Worm (Caenorhabditis elegans) whole organism, young adult: ENCODE data around the gene R03G8.1.

Experiments
- B0261.1 ChIP-seq: sonication (generic microtip); optimal IDR thresholded peaks from 2 replicates; lab custom pipeline; 2016; ENCODE audit warnings: mild to moderate bottlenecking, missing genetic modification characterization, moderate library complexity, missing compliant biosample characterization
- Y67H2A.10 ChIP-seq: fragments of 200-800 bp; sonication (Bioruptor generic); conservative IDR thresholded peaks from 2 replicates; pipeline ENCODE4 v1.3.6; 2022; ENCODE audit warnings: missing genetic modification reagents, missing genetic modification characterization, missing compliant biosample characterization
- fkh-3 ChIP-seq: sonication (generic microtip); optimal IDR thresholded peaks from 2 replicates; lab custom pipeline; 2016; ENCODE audit warnings: mild to moderate bottlenecking, missing genetic modification characterization, missing compliant biosample characterization
- gei-17 ChIP-seq: fragments of 200-800 bp; sonication (Bioruptor generic); optimal IDR thresholded peaks from 2 replicates; lab custom pipeline; 2018; ENCODE audit warnings: mild to moderate bottlenecking, missing genetic modification characterization, missing compliant biosample characterization
- hlh-26 ChIP-seq: fragments of 200-800 bp; sonication (Bioruptor generic); conservative IDR thresholded peaks from 2 replicates; pipeline ENCODE4 v1.3.6; 2022; ENCODE audit warnings: missing genetic modification reagents, missing genetic modification characterization, missing compliant biosample characterization
- lsy-27 ChIP-seq: sonication (generic microtip); optimal IDR thresholded peaks from 2 replicates; lab custom pipeline; 2017; ENCODE audit warnings: missing genetic modification characterization, mild to moderate bottlenecking, missing compliant biosample characterization, antibody characterized with exemption, missing genotype, borderline replicate concordance; ENCODE audit not compliant: insufficient read depth
- mes-4 ChIP-seq: sonication (generic microtip); optimal IDR thresholded peaks from 2 replicates; lab custom pipeline; 2016; ENCODE audit warnings: missing genotype, missing genetic modification characterization, missing compliant biosample characterization
- nfyb-1 ChIP-seq: fragments of 200-800 bp; sonication (Bioruptor generic); IDR thresholded peaks from 2 replicates; pipeline ENCODE4 v1.3.6; 2022; ENCODE audit warnings: missing genetic modification reagents, missing genetic modification characterization, missing compliant biosample characterization
- pha-4 ChIP-seq: fragments of 150-350 bp; sonication (generic microtip); optimal IDR thresholded peaks from 2 replicates; lab custom pipeline; 2014; ENCODE audit warnings: missing biosample characterization, missing genetic modification reagents, missing genetic modification characterization
- snpc-4 ChIP-seq, 5 experiments: fragments of 150-350 bp in 1 of 5; sonication (generic microtip) in 4 of 5; optimal IDR thresholded peaks; 2 replicates each; lab custom pipeline; 2014 to 2018; ENCODE audit warnings: missing genetic modification characterization in 5 of 5, missing biosample characterization in 3 of 5, antibody characterized with exemption in 2 of 5, mild to moderate bottlenecking in 2 of 5, missing compliant biosample characterization in 2 of 5, missing genotype in 2 of 5, moderate library complexity in 2 of 5, missing genetic modification reagents in 1 of 5
- unc-130 ChIP-seq: sonication (generic microtip); optimal IDR thresholded peaks from 2 replicates; lab custom pipeline; 2016; ENCODE audit warnings: missing genetic modification reagents, missing genetic modification characterization, missing compliant biosample characterization
- unc-62 ChIP-seq: fragments of 150-350 bp; optimal IDR thresholded peaks from 2 replicates; lab custom pipeline; 2014; ENCODE audit warnings: missing biosample characterization, missing genetic modification reagents, missing genetic modification characterization
- ztf-22 ChIP-seq: fragments of 200-800 bp; sonication (Bioruptor generic); optimal IDR thresholded peaks from 2 replicates; lab custom pipeline; 2018; ENCODE audit warnings: mild to moderate bottlenecking, missing genetic modification characterization, moderate library complexity, missing compliant biosample characterization

DNA sequence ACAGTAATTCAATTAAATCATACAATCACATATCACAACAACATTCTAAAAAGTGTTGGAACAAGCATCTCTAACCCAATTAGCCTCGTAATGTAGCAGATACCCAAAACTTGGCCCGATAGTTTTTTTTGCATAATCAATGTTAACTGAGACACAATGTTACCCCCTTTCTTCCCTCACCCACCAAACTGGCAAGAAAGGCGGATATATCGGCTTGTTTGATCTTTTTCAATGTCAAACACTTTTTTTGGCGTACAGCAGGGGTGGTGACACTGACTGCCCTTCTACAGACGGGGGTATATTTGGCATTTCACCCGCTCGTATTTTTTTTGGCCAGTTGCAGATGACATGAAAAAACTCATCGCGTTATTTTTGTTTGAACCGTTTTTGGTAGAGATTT is 25.6 kb downstream of the R03G8.1 start:
- TF ChIP-seq B0261.1 (tag; lab: Kevin White, UChicago) = no peak
- no peak for TF ChIP-seq fkh-3 (tag; lab: Kevin White, UChicago)
- no peak for TF ChIP-seq Y67H2A.10
- no peak for TF ChIP-seq gei-17 (GFP tag; lab: Kevin White, UChicago)
- no peak for TF ChIP-seq unc-130
- TF ChIP-seq snpc-4 (GFP tag; optimal IDR thresholded peaks at IDR 0.05; lab: Kevin White, UChicago) = no peak
- TF ChIP-seq snpc-4 (tag; optimal IDR thresholded peaks at IDR 0.05; lab: Kevin White, UChicago) = no peak
- TF ChIP-seq mes-4 (tag; lab: Kevin White, UChicago) = no peak
- no peak for TF ChIP-seq hlh-26
- TF ChIP-seq lsy-27 (tag; lab: Kevin White, UChicago) = no peak
- TF ChIP-seq ztf-22 = no peak
- no peak for TF ChIP-seq nfyb-1 (GFP tag; lab: Robert Waterston, UW)
- TF ChIP-seq unc-62 (GFP tag; lab: Kevin White, UChicago) = no peak
- TF ChIP-seq pha-4 (tag; lab: Kevin White, UChicago) = no peak
